Fruit fly (Drosophila melanogaster) whole organism, embryonic: ENCODE results near the gene CG17633.

Source experiments
- Adf1 ChIP-seq: fragments of 200-800 bp; sonication (Bioruptor generic); IDR thresholded peaks from 2 replicates; pipeline ENCODE4 v1.3.6; 2022; ENCODE audit warnings: missing biosample characterization, missing genetic modification characterization
- Antp ChIP-seq: fragments of 200-800 bp; sonication (Bioruptor generic); optimal IDR thresholded peaks from 3 replicates; lab custom pipeline; 2016; ENCODE audit warnings: missing biosample characterization, missing genetic modification characterization
- CG11085 ChIP-seq: fragments of 200-800 bp; sonication (Bioruptor generic); IDR thresholded peaks from 2 replicates; pipeline ENCODE4 v1.3.6; 2022; ENCODE audit warnings: missing biosample characterization, missing genetic modification characterization
- CG11247 ChIP-seq: fragments of 200-800 bp; sonication (Bioruptor generic); IDR thresholded peaks from 2 replicates; pipeline ENCODE4 v1.3.6; 2022; ENCODE audit warnings: missing biosample characterization, missing genetic modification characterization
- CG11723 ChIP-seq: fragments of 200-800 bp; sonication (Bioruptor generic); optimal IDR thresholded peaks from 2 replicates; lab custom pipeline; 2017; ENCODE audit warnings: missing biosample characterization, mild to moderate bottlenecking, missing genetic modification characterization
- CG12236 ChIP-seq: fragments of 200-800 bp; sonication (Bioruptor generic); optimal IDR thresholded peaks from 2 replicates; lab custom pipeline; 2016; ENCODE audit warnings: missing biosample characterization, missing genetic modification characterization
- CG1233 ChIP-seq: fragments of 200-800 bp; sonication (Bioruptor generic); optimal IDR thresholded peaks from 4 replicates; lab custom pipeline; 2018; ENCODE audit warnings: missing biosample characterization, mild to moderate bottlenecking, missing genetic modification characterization
- CG12659 ChIP-seq: fragments of 200-800 bp; sonication (Bioruptor generic); optimal IDR thresholded peaks from 3 replicates; lab custom pipeline; 2017; ENCODE audit warnings: mild to moderate bottlenecking, missing biosample characterization, missing genetic modification reagents, missing genetic modification characterization
- CG13624 ChIP-seq: fragments of 200-800 bp; sonication (Bioruptor generic); optimal IDR thresholded peaks from 2 replicates; lab custom pipeline; 2016; ENCODE audit warnings: missing biosample characterization, missing genetic modification characterization
- CG14441 ChIP-seq: fragments of 200-800 bp; sonication (Bioruptor generic); IDR thresholded peaks from 2 replicates; pipeline ENCODE4 v1.3.6; 2022; ENCODE audit warnings: missing biosample characterization, missing genetic modification characterization
- CG17328 ChIP-seq: fragments of 200-800 bp; sonication (Bioruptor generic); IDR thresholded peaks from 2 replicates; pipeline ENCODE4 v1.3.6; 2022; ENCODE audit warnings: missing biosample characterization, missing genetic modification characterization
- CG17829 ChIP-seq: fragments of 200-800 bp; optimal IDR thresholded peaks from 2 replicates; lab custom pipeline; 2019; ENCODE audit warnings: missing biosample characterization, mild to moderate bottlenecking, missing genetic modification characterization, moderate library complexity
- CG18011 ChIP-seq: fragments of 200-800 bp; sonication (Bioruptor generic); optimal IDR thresholded peaks from 2 replicates; lab custom pipeline; 2017; ENCODE audit warnings: missing biosample characterization, missing genetic modification characterization, mild to moderate bottlenecking, moderate library complexity, missing genotype
- CG2712 ChIP-seq: fragments of 200-800 bp; optimal IDR thresholded peaks from 3 replicates; lab custom pipeline; 2019; ENCODE audit warnings: missing biosample characterization, mild to moderate bottlenecking, missing genetic modification characterization, moderate library complexity
- CG2889 ChIP-seq: fragments of 200-800 bp; sonication (Bioruptor generic); IDR thresholded peaks from 3 replicates; pipeline ENCODE4 v1.3.6; 2022; ENCODE audit warnings: missing biosample characterization, missing genetic modification characterization
- CG30403 ChIP-seq: fragments of 200-800 bp; sonication (Bioruptor generic); optimal IDR thresholded peaks from 3 replicates; lab custom pipeline; 2016; ENCODE audit warnings: missing biosample characterization, missing genetic modification characterization
- CG31365 ChIP-seq: fragments of 200-800 bp; sonication (Bioruptor generic); optimal IDR thresholded peaks from 2 replicates; lab custom pipeline; 2018; ENCODE audit warnings: missing biosample characterization, mild to moderate bottlenecking, missing genetic modification characterization
- CG4360 ChIP-seq: fragments of 200-800 bp; sonication (Bioruptor generic); IDR thresholded peaks from 2 replicates; pipeline ENCODE4 v1.3.6; 2022; ENCODE audit warnings: missing biosample characterization, missing genetic modification characterization
- CG5245 ChIP-seq: fragments of 200-800 bp; sonication (Bioruptor generic); optimal IDR thresholded peaks from 3 replicates; lab custom pipeline; 2016; ENCODE audit warnings: missing biosample characterization, missing genetic modification characterization
- CG6765 ChIP-seq: fragments of 200-800 bp; sonication (Bioruptor generic); optimal IDR thresholded peaks from 3 replicates; lab custom pipeline; 2017; ENCODE audit warnings: missing biosample characterization, mild to moderate bottlenecking, missing genetic modification characterization
- CG7556 ChIP-seq: fragments of 200-800 bp; sonication (Bioruptor generic); optimal IDR thresholded peaks from 2 replicates; lab custom pipeline; 2017; ENCODE audit warnings: missing biosample characterization, mild to moderate bottlenecking, missing genetic modification characterization
- CG7786 ChIP-seq: fragments of 200-800 bp; sonication (Bioruptor generic); optimal IDR thresholded peaks from 2 replicates; lab custom pipeline; 2016; ENCODE audit warnings: missing biosample characterization, missing genetic modification characterization
- CG7987 ChIP-seq: fragments of 200-800 bp; sonication (Bioruptor generic); optimal IDR thresholded peaks from 2 replicates; lab custom pipeline; 2018; ENCODE audit warnings: missing biosample characterization, mild to moderate bottlenecking, missing genetic modification characterization, moderate library complexity
- CG8388 ChIP-seq: fragments of 200-800 bp; sonication (Bioruptor generic); optimal IDR thresholded peaks from 2 replicates; lab custom pipeline; 2019; ENCODE audit warnings: missing biosample characterization, mild to moderate bottlenecking, missing genetic modification characterization, moderate library complexity
- Dref ChIP-seq: fragments of 200-800 bp; sonication (Bioruptor generic); IDR thresholded peaks from 2 replicates; pipeline ENCODE4 v1.3.6; 2022; ENCODE audit warnings: missing biosample characterization, missing genetic modification characterization
- E2f1 ChIP-seq: fragments of 200-800 bp; sonication (Bioruptor generic); IDR thresholded peaks from 2 replicates; pipeline ENCODE4 v1.3.6; 2022; ENCODE audit warnings: missing biosample characterization, missing genetic modification characterization
- HLHmδ ChIP-seq: fragments of 200-800 bp; sonication (Bioruptor generic); optimal IDR thresholded peaks from 2 replicates; lab custom pipeline; 2018; ENCODE audit warnings: missing biosample characterization, mild to moderate bottlenecking, missing genetic modification characterization, moderate library complexity
- Hey ChIP-seq: fragments of 200-800 bp; sonication (Bioruptor generic); optimal IDR thresholded peaks from 3 replicates; lab custom pipeline; 2018; ENCODE audit warnings: missing biosample characterization, mild to moderate bottlenecking, missing genetic modification characterization
- Hr51 ChIP-seq, 2 experiments: fragments of 200-800 bp; sonication (Bioruptor generic); optimal IDR thresholded peaks; 2 replicates in 1 of 2; 3 replicates in 1 of 2; lab custom pipeline; 2016 to 2018; ENCODE audit warnings: missing biosample characterization in 2 of 2, missing genetic modification characterization in 2 of 2, mild to moderate bottlenecking in 1 of 2, moderate library complexity in 1 of 2
- Lhr ChIP-seq: fragments of 200-800 bp; sonication (Bioruptor generic); optimal IDR thresholded peaks from 3 replicates; lab custom pipeline; 2017; ENCODE audit warnings: mild to moderate bottlenecking, missing biosample characterization, missing genetic modification reagents, missing genetic modification characterization
- Rfx ChIP-seq: fragments of 200-800 bp; sonication (Bioruptor generic); IDR thresholded peaks from 2 replicates; pipeline ENCODE4 v1.3.6; 2022; ENCODE audit warnings: missing biosample characterization, missing genetic modification characterization
- Rx ChIP-seq: fragments of 200-800 bp; sonication (Bioruptor generic); IDR thresholded peaks from 2 replicates; pipeline ENCODE4 v1.3.6; 2022; ENCODE audit warnings: missing biosample characterization, missing genetic modification characterization
- Sox102F ChIP-seq: fragments of 200-800 bp; sonication (Bioruptor generic); optimal IDR thresholded peaks from 2 replicates; lab custom pipeline; 2018; ENCODE audit warnings: missing biosample characterization, mild to moderate bottlenecking, missing genetic modification characterization, moderate library complexity
- Tbp ChIP-seq: fragments of >200 bp; optimal IDR thresholded peaks from 2 replicates; lab custom pipeline; 2018; ENCODE audit warnings: missing biosample characterization, missing genetic modification characterization
- ab ChIP-seq: fragments of 200-800 bp; sonication (Bioruptor generic); optimal IDR thresholded peaks from 2 replicates; lab custom pipeline; 2016; ENCODE audit warnings: missing biosample characterization, missing genetic modification characterization
- br ChIP-seq: fragments of >200 bp; optimal IDR thresholded peaks from 2 replicates; lab custom pipeline; 2017
- cg ChIP-seq: fragments of 200-800 bp; sonication (Bioruptor generic); optimal IDR thresholded peaks from 3 replicates; lab custom pipeline; 2019; ENCODE audit warnings: missing biosample characterization, mild to moderate bottlenecking, missing genetic modification characterization, moderate library complexity
- fd3F ChIP-seq: fragments of 200-800 bp; sonication (Bioruptor generic); optimal IDR thresholded peaks from 2 replicates; lab custom pipeline; 2018; ENCODE audit warnings: missing biosample characterization, mild to moderate bottlenecking, missing genetic modification characterization, moderate library complexity
- fd96Cb ChIP-seq: fragments of 200-800 bp; sonication (Bioruptor generic); optimal IDR thresholded peaks from 2 replicates; lab custom pipeline; 2018; ENCODE audit warnings: missing biosample characterization, mild to moderate bottlenecking, missing genetic modification characterization, moderate library complexity
- fu2 ChIP-seq: fragments of 200-800 bp; sonication (Bioruptor generic); optimal IDR thresholded peaks from 2 replicates; lab custom pipeline; 2016; ENCODE audit warnings: missing biosample characterization, missing genetic modification characterization
- gfzf ChIP-seq: fragments of 200-800 bp; sonication (Bioruptor generic); optimal IDR thresholded peaks from 2 replicates; lab custom pipeline; 2016; ENCODE audit warnings: missing biosample characterization, mild to moderate bottlenecking, missing genetic modification characterization, moderate library complexity
- gsb ChIP-seq: fragments of 200-800 bp; sonication (Bioruptor generic); IDR thresholded peaks from 2 replicates; pipeline ENCODE4 v1.3.6; 2022; ENCODE audit warnings: missing biosample characterization, missing genetic modification characterization
- insv ChIP-seq, 2 experiments: fragments of 200-800 bp; sonication (Bioruptor generic); optimal IDR thresholded peaks; 3 replicates each; lab custom pipeline; 2016 to 2018; ENCODE audit warnings: missing biosample characterization in 2 of 2, missing genetic modification characterization in 2 of 2
- lilli ChIP-seq: fragments of 200-800 bp; sonication (Bioruptor generic); optimal IDR thresholded peaks from 3 replicates; lab custom pipeline; 2016; ENCODE audit warnings: missing biosample characterization, missing genetic modification characterization
- nerfin-2 ChIP-seq: fragments of 200-800 bp; sonication (Bioruptor generic); IDR thresholded peaks from 2 replicates; pipeline ENCODE4 v1.3.6; 2022; ENCODE audit warnings: missing biosample characterization, missing genetic modification characterization; ENCODE audit not compliant: partially characterized antibody
- shn ChIP-seq: fragments of 200-800 bp; sonication (Bioruptor generic); optimal IDR thresholded peaks from 3 replicates; lab custom pipeline; 2016; ENCODE audit warnings: missing biosample characterization, missing genetic modification characterization
- slp2 ChIP-seq: fragments of 200-800 bp; sonication (Bioruptor generic); optimal IDR thresholded peaks from 2 replicates; lab custom pipeline; 2016; ENCODE audit warnings: missing biosample characterization, missing genetic modification characterization
- trem ChIP-seq: fragments of 200-800 bp; optimal IDR thresholded peaks from 3 replicates; lab custom pipeline; 2019; ENCODE audit warnings: missing biosample characterization, mild to moderate bottlenecking, missing genetic modification characterization, moderate library complexity
- usp ChIP-seq: fragments of >200 bp; optimal IDR thresholded peaks from 2 replicates; lab custom pipeline; 2017; ENCODE audit warnings: missing biosample characterization, missing genetic modification characterization

Gene CG17633

dm6 chr2L:9757990-9758814 lies 10.7 kb upstream of the CG17633 start, which contains the start of gene zf30C (continued):
- TF ChIP-seq CG11723 (GFP tag; lab: Kevin White, UChicago) (peak; percentile 78), Dref (peak; percentile 64), Sox102F (peak; percentile 75), E2f1 (GFP tag; lab: Robert Waterston, UW) (peak; percentile 82), CG7556 (peak; percentile 71), CG6765 (peak; percentile 55), shn (peak; percentile 93), CG8388 (GFP tag; lab: Kevin White, UChicago) (peak; percentile 65), CG12659 (peak; percentile 91), fd96Cb (tag; lab: Kevin White, UChicago) (peak; percentile 53), fu2 (GFP tag; lab: Kevin White, UChicago) (peak; percentile 89), CG12236 (GFP tag; lab: Kevin White, UChicago) (peak; percentile 60), usp (no peak), CG11085 (GFP tag; lab: Robert Waterston, UW) (peak; percentile 81), CG31365 (tag; lab: Kevin White, UChicago) (peak; percentile 15), Adf1 (GFP tag; lab: Robert Waterston, UW) (peak; percentile 83), cg (GFP tag; lab: Kevin White, UChicago) (peak; percentile 31), Hey (tag; lab: Kevin White, UChicago) (peak; percentile 28), trem (peak; percentile 62), CG30403 (GFP tag; lab: Kevin White, UChicago) (peak; percentile 93)

- TF ChIP-seq ab (GFP tag; lab: Kevin White, UChicago) (no peak), gfzf (peak; percentile 12), br (no peak), Rfx (GFP tag; lab: Robert Waterston, UW) (peak; percentile 88), nerfin-2 (peak; percentile 87), CG18011 (GFP tag; lab: Kevin White, UChicago) (peak; percentile 30), lilli (GFP tag; lab: Kevin White, UChicago) (peak; percentile 62), Lhr (GFP tag; lab: Kevin White, UChicago) (peak; percentile 0), Antp (peak; percentile 69), fd3F (GFP tag; lab: Kevin White, UChicago) (peak; percentile 14), CG17328 (GFP tag; lab: Robert Waterston, UW) (peak; percentile 23; the same call in 1 of the 2 replicates), CG14441 (GFP tag; lab: Robert Waterston, UW) (peak; percentile 72), CG11247 (GFP tag; lab: Robert Waterston, UW) (peak; percentile 59; the same call in 1 of the 2 replicates), CG7987 (GFP tag; lab: Kevin White, UChicago) (peak; percentile 60), insv (GFP tag; optimal IDR thresholded peaks at IDR 0.05; lab: Kevin White, UChicago) (no peak), HLHmδ (GFP tag; lab: Kevin White, UChicago) (peak; percentile 57), CG7786 (peak; percentile 52), Rx (GFP tag; lab: Robert Waterston, UW) (0 out of 2 replicates have a peak, but pooled peaks have one; percentile 8), CG2889 (GFP tag; lab: Robert Waterston, UW) (no peak), CG13624 (GFP tag; lab: Kevin White, UChicago) (peak; percentile 47), CG1233 (GFP tag; lab: Kevin White, UChicago) (peak; percentile 50), cg (GFP tag; lab: Kevin White, UChicago) (peak; percentile 25), CG7556 (no peak), CG4360 (GFP tag; lab: Robert Waterston, UW) (peak; percentile 100), Tbp (GFP tag; lab: Kevin White, UChicago) (no peak), CG2712 (tag; lab: Kevin White, UChicago) (peak; percentile 71), CG17829 (tag; lab: Kevin White, UChicago) (peak; percentile 69), CG5245 (GFP tag; lab: Kevin White, UChicago) (no peak), gsb (peak; percentile 48), Hr51 (GFP tag; optimal IDR thresholded peaks at IDR 0.05; lab: Kevin White, UChicago) (peak in 1 of 2 experiments; percentile 57), slp2 (no peak)
Measured at dm6 chr2L:9758856-9759255, 10.0 kb upstream of the CG17633 start.
